Fruit fly (Drosophila melanogaster) whole organism, embryonic: ENCODE results near the gene CG32551.

Source experiments
- ATbp ChIP-seq: fragments of 200-800 bp; sonication (Bioruptor generic); optimal IDR thresholded peaks from 2 replicates; lab custom pipeline; 2017; ENCODE audit warnings: missing biosample characterization, mild to moderate bottlenecking, missing genetic modification characterization, missing genetic modification reagents
- CG11504 ChIP-seq: fragments of 200-800 bp; sonication (Bioruptor generic); optimal IDR thresholded peaks from 3 replicates; lab custom pipeline; 2019; ENCODE audit warnings: missing biosample characterization, mild to moderate bottlenecking, missing genetic modification characterization, moderate library complexity
- CG1233 ChIP-seq: fragments of 200-800 bp; sonication (Bioruptor generic); optimal IDR thresholded peaks from 4 replicates; lab custom pipeline; 2018; ENCODE audit warnings: missing biosample characterization, mild to moderate bottlenecking, missing genetic modification characterization
- CG12659 ChIP-seq: fragments of 200-800 bp; sonication (Bioruptor generic); optimal IDR thresholded peaks from 3 replicates; lab custom pipeline; 2017; ENCODE audit warnings: mild to moderate bottlenecking, missing biosample characterization, missing genetic modification reagents, missing genetic modification characterization
- CG14441 ChIP-seq: fragments of 200-800 bp; sonication (Bioruptor generic); IDR thresholded peaks from 2 replicates; pipeline ENCODE4 v1.3.6; 2022; ENCODE audit warnings: missing biosample characterization, missing genetic modification characterization
- CG14965 ChIP-seq: fragments of 200-800 bp; sonication (Bioruptor generic); optimal IDR thresholded peaks from 2 replicates; lab custom pipeline; 2016; ENCODE audit warnings: missing biosample characterization, missing genetic modification characterization, borderline replicate concordance
- CG17328 ChIP-seq: fragments of 200-800 bp; sonication (Bioruptor generic); IDR thresholded peaks from 2 replicates; pipeline ENCODE4 v1.3.6; 2022; ENCODE audit warnings: missing biosample characterization, missing genetic modification characterization
- CG1832 ChIP-seq: fragments of 200-800 bp; sonication (Bioruptor generic); optimal IDR thresholded peaks from 2 replicates; lab custom pipeline; 2017; ENCODE audit warnings: missing biosample characterization, mild to moderate bottlenecking, missing genetic modification characterization, inconsistent platforms
- CG2120 ChIP-seq: fragments of 200-800 bp; sonication (Bioruptor generic); optimal IDR thresholded peaks from 3 replicates; lab custom pipeline; 2016; ENCODE audit warnings: missing biosample characterization, missing genetic modification characterization
- CG2202 ChIP-seq: fragments of 200-800 bp; sonication (Bioruptor generic); optimal IDR thresholded peaks from 2 replicates; lab custom pipeline; 2018; ENCODE audit warnings: missing biosample characterization, mild to moderate bottlenecking, missing genetic modification characterization
- CG2875 ChIP-seq: fragments of 200-800 bp; sonication (Bioruptor generic); optimal IDR thresholded peaks from 2 replicates; lab custom pipeline; 2017; ENCODE audit warnings: missing biosample characterization, mild to moderate bottlenecking, missing genetic modification characterization, missing genetic modification reagents
- CG30403 ChIP-seq: fragments of 200-800 bp; sonication (Bioruptor generic); optimal IDR thresholded peaks from 3 replicates; lab custom pipeline; 2016; ENCODE audit warnings: missing biosample characterization, missing genetic modification characterization
- CG31441 ChIP-seq: fragments of 200-800 bp; sonication (Bioruptor generic); IDR thresholded peaks from 2 replicates; pipeline ENCODE4 v1.3.6; 2022; ENCODE audit warnings: missing biosample characterization, missing genetic modification characterization
- CG34376 ChIP-seq: fragments of 200-800 bp; sonication (Bioruptor generic); optimal IDR thresholded peaks from 2 replicates; lab custom pipeline; 2018; ENCODE audit warnings: missing biosample characterization, mild to moderate bottlenecking, missing genetic modification characterization
- CG4404 ChIP-seq: fragments of 200-800 bp; sonication (Bioruptor generic); IDR thresholded peaks from 2 replicates; pipeline ENCODE4 v1.3.6; 2022; ENCODE audit warnings: missing biosample characterization, missing genetic modification characterization
- CG4707 ChIP-seq: fragments of 200-800 bp; sonication (Bioruptor generic); optimal IDR thresholded peaks from 2 replicates; lab custom pipeline; 2018; ENCODE audit warnings: missing biosample characterization, mild to moderate bottlenecking, missing genetic modification characterization, moderate library complexity
- CG7271 ChIP-seq: fragments of 200-800 bp; sonication (Bioruptor generic); optimal IDR thresholded peaks from 2 replicates; lab custom pipeline; 2018; ENCODE audit warnings: missing biosample characterization, mild to moderate bottlenecking, missing genetic modification characterization, moderate library complexity
- CG7745 ChIP-seq: fragments of 200-800 bp; sonication (Bioruptor generic); optimal IDR thresholded peaks from 2 replicates; lab custom pipeline; 2018; ENCODE audit warnings: missing biosample characterization, mild to moderate bottlenecking, missing genetic modification characterization, moderate library complexity
- CG8765 ChIP-seq: fragments of 200-800 bp; sonication (Bioruptor generic); IDR thresholded peaks from 2 replicates; pipeline ENCODE4 v1.3.6; 2022; ENCODE audit warnings: missing biosample characterization, missing genetic modification characterization
- Dbx ChIP-seq: fragments of 200-800 bp; sonication (Bioruptor generic); IDR thresholded peaks from 3 replicates; pipeline ENCODE4 v1.3.6; 2022; ENCODE audit warnings: missing biosample characterization, missing genetic modification characterization
- Dp ChIP-seq: fragments of 200-800 bp; sonication (Bioruptor generic); optimal IDR thresholded peaks from 2 replicates; lab custom pipeline; 2018; ENCODE audit warnings: missing biosample characterization, mild to moderate bottlenecking, missing genetic modification characterization, moderate library complexity
- Drgx ChIP-seq: fragments of 200-800 bp; sonication (Bioruptor generic); IDR thresholded peaks from 2 replicates; pipeline ENCODE4 v1.3.6; 2022; ENCODE audit warnings: missing biosample characterization, missing genetic modification characterization
- HLH54F ChIP-seq: fragments of 200-800 bp; sonication (Bioruptor generic); optimal IDR thresholded peaks from 3 replicates; lab custom pipeline; 2016; ENCODE audit warnings: missing biosample characterization, missing genetic modification characterization
- Hmr ChIP-seq: fragments of 200-800 bp; sonication (Bioruptor generic); optimal IDR thresholded peaks from 3 replicates; lab custom pipeline; 2017; ENCODE audit warnings: mild to moderate bottlenecking, missing biosample characterization, missing genetic modification reagents, missing genetic modification characterization
- Hsf ChIP-seq: fragments of 200-800 bp; sonication (Bioruptor generic); optimal IDR thresholded peaks from 3 replicates; lab custom pipeline; 2016; ENCODE audit warnings: missing biosample characterization, missing genetic modification characterization
- Jarid2 ChIP-seq: fragments of 200-800 bp; sonication (Bioruptor generic); optimal IDR thresholded peaks from 3 replicates; lab custom pipeline; 2017; ENCODE audit warnings: mild to moderate bottlenecking, missing biosample characterization, missing genetic modification reagents, missing genetic modification characterization
- Meics ChIP-seq: fragments of 200-800 bp; sonication (Bioruptor generic); optimal IDR thresholded peaks from 2 replicates; lab custom pipeline; 2017; ENCODE audit warnings: missing biosample characterization, mild to moderate bottlenecking, missing genetic modification characterization
- Oaz ChIP-seq: fragments of 200-800 bp; sonication (Bioruptor generic); IDR thresholded peaks from 2 replicates; pipeline ENCODE4 v1.3.6; 2022; ENCODE audit warnings: missing biosample characterization, missing genetic modification characterization
- Oli ChIP-seq: fragments of 200-800 bp; sonication (Bioruptor generic); optimal IDR thresholded peaks from 2 replicates; lab custom pipeline; 2018; ENCODE audit warnings: missing biosample characterization, mild to moderate bottlenecking, missing genetic modification characterization, moderate library complexity
- Optix ChIP-seq: fragments of 200-800 bp; sonication (Bioruptor generic); IDR thresholded peaks from 3 replicates; pipeline ENCODE4 v1.3.6; 2022; ENCODE audit warnings: missing biosample characterization, missing genetic modification characterization
- Usf ChIP-seq: fragments of 200-800 bp; sonication (Bioruptor generic); optimal IDR thresholded peaks from 2 replicates; lab custom pipeline; 2017; ENCODE audit warnings: missing genotype, missing biosample characterization, missing genetic modification characterization
- YL-1 ChIP-seq: fragments of 200-800 bp; sonication (Bioruptor generic); optimal IDR thresholded peaks from 3 replicates; lab custom pipeline; 2017; ENCODE audit warnings: missing biosample characterization, mild to moderate bottlenecking, missing genetic modification characterization
- aop ChIP-seq: fragments of 200-800 bp; sonication (Bioruptor generic); IDR thresholded peaks from 2 replicates; pipeline ENCODE4 v1.3.6; 2022; ENCODE audit warnings: missing biosample characterization, missing genetic modification characterization
- danr ChIP-seq: fragments of 200-800 bp; sonication (Bioruptor generic); IDR thresholded peaks from 2 replicates; pipeline ENCODE4 v1.3.6; 2022; ENCODE audit warnings: missing biosample characterization, missing genetic modification characterization
- fd3F ChIP-seq: fragments of 200-800 bp; sonication (Bioruptor generic); optimal IDR thresholded peaks from 2 replicates; lab custom pipeline; 2018; ENCODE audit warnings: missing biosample characterization, mild to moderate bottlenecking, missing genetic modification characterization, moderate library complexity
- ftz-f1 ChIP-seq: fragments of 200-800 bp; sonication (Bioruptor generic); optimal IDR thresholded peaks from 2 replicates; lab custom pipeline; 2016; ENCODE audit warnings: missing biosample characterization, missing genetic modification characterization
- gce ChIP-seq: fragments of 200-800 bp; sonication (Bioruptor generic); IDR thresholded peaks from 3 replicates; pipeline ENCODE4 v1.3.6; 2022; ENCODE audit warnings: missing biosample characterization, missing genetic modification characterization
- grn ChIP-seq: fragments of 200-800 bp; sonication (Bioruptor generic); optimal IDR thresholded peaks from 3 replicates; lab custom pipeline; 2017; ENCODE audit warnings: missing biosample characterization, missing genetic modification characterization
- gt ChIP-seq: fragments of 200-800 bp; sonication (Bioruptor generic); IDR thresholded peaks from 2 replicates; pipeline ENCODE4 v1.3.6; 2022; ENCODE audit warnings: missing biosample characterization, missing genetic modification characterization
- hb ChIP-seq: fragments of 200-800 bp; sonication (Bioruptor generic); IDR thresholded peaks from 3 replicates; pipeline ENCODE4 v1.3.6; 2022; ENCODE audit warnings: missing biosample characterization, missing genetic modification characterization; ENCODE audit not compliant: partially characterized antibody
- jing ChIP-seq: fragments of 200-800 bp; sonication (Bioruptor generic); optimal IDR thresholded peaks from 2 replicates; lab custom pipeline; 2018; ENCODE audit warnings: missing biosample characterization, mild to moderate bottlenecking, missing genetic modification characterization
- lov ChIP-seq, 2 experiments: fragments of 200-800 bp in 1 of 2; fragments of >200 bp in 1 of 2; sonication (Bioruptor generic) in 1 of 2; IDR thresholded peaks in 1 of 2; optimal IDR thresholded peaks in 1 of 2; 2 replicates in 1 of 2; 3 replicates in 1 of 2; pipeline versions ENCODE4 v1.3.6 to Lab custom; 2017 to 2022; ENCODE audit warnings: missing biosample characterization in 1 of 2, missing genetic modification characterization in 1 of 2
- maf-S ChIP-seq: fragments of 200-800 bp; sonication (Bioruptor generic); optimal IDR thresholded peaks from 2 replicates; lab custom pipeline; 2016; ENCODE audit warnings: missing biosample characterization, missing genetic modification characterization
- pho ChIP-seq: fragments of 200-800 bp; sonication (Bioruptor generic); optimal IDR thresholded peaks from 2 replicates; lab custom pipeline; 2016; ENCODE audit warnings: missing biosample characterization, missing genetic modification characterization
- phol ChIP-seq: fragments of 200-800 bp; sonication (Bioruptor generic); optimal IDR thresholded peaks from 3 replicates; lab custom pipeline; 2018; ENCODE audit warnings: missing biosample characterization, mild to moderate bottlenecking, missing genetic modification characterization, moderate library complexity
- row ChIP-seq: fragments of 200-800 bp; sonication (Bioruptor generic); IDR thresholded peaks from 3 replicates; pipeline ENCODE4 v1.3.6; 2022; ENCODE audit warnings: missing biosample characterization, missing genetic modification characterization
- sc ChIP-seq, 3 experiments: fragments of >200 bp in 2 of 3; fragments of 200-800 bp in 1 of 3; sonication (Bioruptor generic) in 1 of 3; optimal IDR thresholded peaks; 2 replicates in 2 of 3; 3 replicates in 1 of 3; lab custom pipeline; 2017; ENCODE audit warnings: mild to moderate bottlenecking in 1 of 3, missing biosample characterization in 1 of 3, missing genetic modification characterization in 1 of 3, missing genetic modification reagents in 1 of 3
- shn ChIP-seq: fragments of 200-800 bp; sonication (Bioruptor generic); optimal IDR thresholded peaks from 3 replicates; lab custom pipeline; 2016; ENCODE audit warnings: missing biosample characterization, missing genetic modification characterization
- tap ChIP-seq: fragments of 200-800 bp; optimal IDR thresholded peaks from 3 replicates; lab custom pipeline; 2019; ENCODE audit warnings: missing biosample characterization, mild to moderate bottlenecking, missing genetic modification characterization, moderate library complexity
- tgo ChIP-seq: fragments of 200-800 bp; sonication (Bioruptor generic); IDR thresholded peaks from 3 replicates; pipeline ENCODE4 v1.3.6; 2022; ENCODE audit warnings: missing biosample characterization, missing genetic modification characterization

Gene CG32551

DNA sequence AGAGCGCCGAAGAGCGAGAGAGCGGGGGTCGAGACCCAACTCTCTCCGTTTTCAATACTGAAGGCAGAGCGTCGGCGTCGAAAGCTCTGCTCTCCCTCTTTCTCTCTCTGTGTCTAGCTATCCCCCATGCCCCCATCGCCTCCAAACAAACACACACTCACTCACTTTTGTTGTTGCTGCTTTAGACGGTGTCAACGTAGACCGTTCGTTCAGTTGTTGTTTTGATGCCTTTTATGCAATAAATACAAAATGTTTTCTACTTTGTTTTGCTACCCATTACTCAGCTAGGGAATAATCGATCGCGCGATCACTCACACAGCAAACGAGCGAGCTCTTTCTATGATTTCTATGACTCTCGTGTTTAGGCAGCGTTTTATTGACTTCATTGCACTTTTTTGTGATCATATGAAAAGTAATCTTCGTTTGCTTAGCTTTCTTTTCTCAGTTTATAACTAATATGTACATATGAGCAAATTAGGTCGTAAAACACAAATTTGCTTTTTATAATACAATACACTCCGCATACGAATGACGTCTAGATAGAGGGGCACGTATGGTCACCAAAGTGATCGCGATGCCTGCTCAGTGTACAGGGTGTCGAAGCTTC is 33.9 kb upstream of the CG32551 start (continued):
- TF ChIP-seq ATbp: no peak
- TF ChIP-seq sc (optimal IDR thresholded peaks at IDR 0.05; lab: Kevin White, UChicago): no peak
- no peak for TF ChIP-seq sc (GFP tag; optimal IDR thresholded peaks at IDR 0.05; lab: Kevin White, UChicago)
- TF ChIP-seq CG14441 (GFP tag; lab: Robert Waterston, UW): no peak
- no peak for TF ChIP-seq YL-1 (GFP tag; lab: Kevin White, UChicago)
- TF ChIP-seq CG11504 (tag; lab: Kevin White, UChicago): peak; percentile 35
- TF ChIP-seq HLH54F: peak; percentile 22
- no peak for TF ChIP-seq grn (GFP tag; lab: Kevin White, UChicago)
- TF ChIP-seq CG14965 (GFP tag; lab: Kevin White, UChicago): no peak
- TF ChIP-seq Meics (GFP tag; lab: Kevin White, UChicago): no peak
- no peak for TF ChIP-seq tgo
- no peak for TF ChIP-seq hb (GFP tag; lab: Robert Waterston, UW)
- no peak for TF ChIP-seq Hmr (GFP tag; lab: Kevin White, UChicago)
- no peak for TF ChIP-seq CG7271 (tag; lab: Kevin White, UChicago)
- no peak for TF ChIP-seq CG4404
- TF ChIP-seq CG30403 (GFP tag; lab: Kevin White, UChicago): no peak
- TF ChIP-seq gt (GFP tag; lab: Robert Waterston, UW): no peak
- no peak for TF ChIP-seq CG34376 (GFP tag; lab: Kevin White, UChicago)
- TF ChIP-seq pho (GFP tag; lab: Kevin White, UChicago): peak; percentile 50
- no peak for TF ChIP-seq CG4707
- TF ChIP-seq CG2202: no peak
- no peak for TF ChIP-seq CG17328
- no peak for TF ChIP-seq maf-S (GFP tag; lab: Kevin White, UChicago)
- TF ChIP-seq Hsf (GFP tag; lab: Kevin White, UChicago): no peak
- TF ChIP-seq fd3F (GFP tag; lab: Kevin White, UChicago): no peak
- TF ChIP-seq CG7745 (tag; lab: Kevin White, UChicago): no peak
- TF ChIP-seq CG1832 (GFP tag; lab: Kevin White, UChicago): no peak
- peak; percentile 51; the same call in 1 of the 3 replicates for TF ChIP-seq gce (GFP tag; lab: Robert Waterston, UW)
- no peak for TF ChIP-seq danr
- peak; percentile 35 for TF ChIP-seq CG12659
- TF ChIP-seq aop (GFP tag; lab: Robert Waterston, UW): no peak
- TF ChIP-seq Oaz (GFP tag; lab: Robert Waterston, UW): no peak
- no peak for TF ChIP-seq jing (GFP tag; lab: Kevin White, UChicago)
- no peak for TF ChIP-seq Dp (GFP tag; lab: Kevin White, UChicago)
- TF ChIP-seq row (GFP tag; lab: Robert Waterston, UW): peak; percentile 89
- peak; percentile 67 for TF ChIP-seq shn
- peak; percentile 28 for TF ChIP-seq Usf (GFP tag; lab: Kevin White, UChicago)
- TF ChIP-seq tap (tag; lab: Kevin White, UChicago): no peak
- TF ChIP-seq Dbx: no peak
- no peak for TF ChIP-seq lov (optimal IDR thresholded peaks at IDR 0.05; lab: Kevin White, UChicago)
- TF ChIP-seq lov (GFP tag; IDR thresholded peaks at IDR 0.05; lab: Robert Waterston, UW): no peak
- TF ChIP-seq Jarid2 (GFP tag; lab: Kevin White, UChicago): no peak
- TF ChIP-seq CG1233 (GFP tag; lab: Kevin White, UChicago): no peak
- TF ChIP-seq CG2875 (GFP tag; lab: Kevin White, UChicago): no peak
- peak; percentile 74 for TF ChIP-seq CG2120
- no peak for TF ChIP-seq ftz-f1 (GFP tag; lab: Kevin White, UChicago)
- TF ChIP-seq Drgx (GFP tag; lab: Robert Waterston, UW): no peak
- no peak for TF ChIP-seq CG31441 (GFP tag; lab: Robert Waterston, UW)
- TF ChIP-seq Optix: no peak
- TF ChIP-seq Oli: peak; percentile 51
- peak; percentile 48 for TF ChIP-seq phol (tag; lab: Kevin White, UChicago)
- no peak for TF ChIP-seq CG8765
